Worm (Caenorhabditis elegans): Measurements from ENCODE around the gene dlc-1.

DNA sequence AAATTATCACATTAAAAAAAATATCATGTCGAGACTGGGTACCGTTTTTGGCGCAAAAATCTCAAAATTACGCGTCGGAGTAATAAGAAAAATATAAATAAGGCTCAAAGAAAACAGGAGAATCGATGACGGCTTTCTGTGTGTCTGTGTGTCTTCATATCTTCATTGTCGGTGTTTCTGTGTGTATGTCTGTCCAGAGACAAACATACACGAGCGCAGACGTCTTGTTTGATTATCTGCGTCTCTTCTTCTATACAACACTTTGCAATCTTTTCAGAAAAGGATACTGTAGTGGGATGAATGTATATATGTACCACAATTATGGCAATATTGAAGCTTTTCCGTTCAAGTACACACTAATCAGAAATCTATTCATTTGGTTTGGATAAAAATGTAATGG, 19.2 kb downstream of the dlc-1 start, which contains the start of gene C05D11.13:
- TF ChIP-seq ceh-30 (tag; optimal IDR thresholded peaks at IDR 0.05) = no peak
- no peak for TF ChIP-seq nhr-11 (tag; optimal IDR thresholded peaks at IDR 0.05)
- TF ChIP-seq rnt-1 (tag; optimal IDR thresholded peaks at IDR 0.05) = no peak
- no peak for TF ChIP-seq ceh-14 (tag; optimal IDR thresholded peaks at IDR 0.05)
- no peak for TF ChIP-seq ahr-1 (tag; optimal IDR thresholded peaks at IDR 0.05)
- no peak for TF ChIP-seq pqm-1 (tag; optimal IDR thresholded peaks at IDR 0.05)
- no peak for TF ChIP-seq dve-1 (tag; optimal IDR thresholded peaks at IDR 0.05)
- no peak for TF ChIP-seq hlh-8 (tag; optimal IDR thresholded peaks at IDR 0.05)
- TF ChIP-seq ceh-9 (tag; optimal IDR thresholded peaks at IDR 0.05) = no peak
- TF ChIP-seq sox-2 (GFP tag; IDR thresholded peaks at IDR 0.05) = no peak
- TF ChIP-seq hlh-30 (tag; optimal IDR thresholded peaks at IDR 0.05; ENCODE audit: insufficient read depth) = no peak
- TF ChIP-seq elt-2 (tag; optimal IDR thresholded peaks at IDR 0.05) = peak; percentile 30
- TF ChIP-seq mec-3 (tag; optimal IDR thresholded peaks at IDR 0.05; ENCODE audit: borderline replicate concordance) = no peak

Measured in whole organism, late embryonic.